Worm (Caenorhabditis elegans): ENCODE results near the gene R10E8.8.

DNA sequence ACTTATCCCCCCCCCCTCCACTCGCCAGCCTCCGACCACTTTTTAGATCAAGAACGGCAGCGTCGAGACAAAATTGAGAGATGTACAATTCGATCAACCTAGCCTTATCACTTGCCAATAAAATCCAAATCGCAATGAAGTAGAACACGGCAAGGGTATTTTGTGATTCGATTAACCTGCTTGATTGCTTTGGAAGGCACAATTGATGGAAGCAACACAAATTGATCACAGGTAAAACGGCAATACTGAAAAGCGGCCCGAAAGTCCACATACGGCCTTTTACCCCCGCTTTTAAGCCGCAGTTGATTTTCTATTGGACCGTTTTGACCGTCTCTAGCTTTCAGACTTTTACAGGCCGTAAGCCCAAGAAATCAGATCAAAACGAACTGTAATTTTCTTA, 53.1 kb downstream of the R10E8.8 start, which contains the start of gene clec-245:
- no peak for TF ChIP-seq pqm-1 (tag; optimal IDR thresholded peaks at IDR 0.05)
- TF ChIP-seq nhr-28 (tag; optimal IDR thresholded peaks at IDR 0.05) = no peak
